Worm (Caenorhabditis elegans) whole organism, L3 larva: Measurements from ENCODE around the gene Y47D7A.2.

Experiments
- fkh-10 ChIP-seq: sonication (generic microtip); optimal IDR thresholded peaks from 2 replicates; lab custom pipeline; 2017; ENCODE audit warnings: missing biosample characterization, missing genetic modification reagents, missing genetic modification characterization
- nfya-1 ChIP-seq: sonication (generic microtip); optimal IDR thresholded peaks from 2 replicates; lab custom pipeline; 2017; ENCODE audit warnings: missing genetic modification characterization, mild to moderate bottlenecking, missing compliant biosample characterization, antibody characterized with exemption, moderate library complexity; ENCODE audit not compliant: insufficient read depth
- nhr-25 ChIP-seq: sonication (generic microtip); optimal IDR thresholded peaks from 2 replicates; lab custom pipeline; 2017; ENCODE audit warnings: missing biosample characterization, missing genetic modification characterization
- pha-4 ChIP-seq: fragments of 150-350 bp; optimal IDR thresholded peaks from 2 replicates; lab custom pipeline; 2014; ENCODE audit warnings: missing biosample characterization, missing genetic modification reagents, missing genetic modification characterization

DNA sequence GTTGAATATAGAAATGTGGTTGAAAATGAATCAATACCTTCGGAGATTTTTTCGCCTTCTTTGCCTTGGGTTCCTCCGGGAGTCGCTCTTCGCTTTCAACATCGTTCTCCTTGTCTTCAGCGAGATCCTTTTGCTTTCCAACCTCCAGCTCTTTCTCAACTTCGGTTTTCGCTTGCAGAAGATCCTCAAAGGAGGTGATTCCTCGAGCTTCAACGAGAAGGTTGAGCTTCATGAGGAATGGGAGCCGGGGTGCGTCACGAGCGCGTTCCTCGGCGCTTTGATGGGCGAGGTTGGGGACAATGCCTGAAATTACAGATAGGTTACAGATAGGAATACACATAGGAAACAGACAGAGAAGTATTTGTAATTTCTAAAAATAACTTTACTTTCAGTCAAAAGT, 21.2 kb upstream of the Y47D7A.2 start:
- TF ChIP-seq pha-4 (tag; lab: Kevin White, UChicago) (no peak), nhr-25 (tag; lab: Kevin White, UChicago) (no peak), nfya-1 (tag; lab: Kevin White, UChicago) (no peak), fkh-10 (GFP tag; lab: Kevin White, UChicago) (no peak)
